Worm (Caenorhabditis elegans) whole organism, L3 larva: ENCODE measurements around the gene timm-17B.2.
"Not testable (repeated sequence)": the region's sequence is repeated elsewhere in the genome, so short reads cannot be mapped to it uniquely, and the experiment has no call there.

Experiments
- R02D3.7 ChIP-seq: fragments of 150-350 bp; optimal IDR thresholded peaks from 2 replicates; lab custom pipeline; 2014; ENCODE audit warnings: missing biosample characterization, missing genetic modification characterization
- ama-1 ChIP-seq: fragments of 150-350 bp; optimal IDR thresholded peaks from 2 replicates; lab custom pipeline; 2018
- ceh-16 ChIP-seq: sonication (generic microtip); optimal IDR thresholded peaks from 2 replicates; lab custom pipeline; 2017; ENCODE audit warnings: missing biosample characterization, missing genetic modification characterization
- ceh-28 ChIP-seq: fragments of 150-350 bp; optimal IDR thresholded peaks from 2 replicates; lab custom pipeline; 2014; ENCODE audit warnings: missing biosample characterization, missing genetic modification reagents, missing genetic modification characterization
- ceh-82 ChIP-seq: fragments of 150-350 bp; optimal IDR thresholded peaks from 2 replicates; lab custom pipeline; 2014; ENCODE audit warnings: missing biosample characterization, missing genetic modification characterization
- ceh-9 ChIP-seq: sonication (generic microtip); optimal IDR thresholded peaks from 2 replicates; lab custom pipeline; 2018; ENCODE audit warnings: missing biosample characterization, missing genetic modification characterization
- daf-12 ChIP-seq: fragments of 150-350 bp; optimal IDR thresholded peaks from 2 replicates; lab custom pipeline; 2014; ENCODE audit warnings: missing biosample characterization, missing genetic modification reagents, missing genetic modification characterization
- egl-5 ChIP-seq: fragments of 150-350 bp; optimal IDR thresholded peaks from 2 replicates; lab custom pipeline; 2017; ENCODE audit warnings: missing biosample characterization, missing genetic modification reagents, missing genetic modification characterization, inconsistent platforms
- elt-2 ChIP-seq: sonication (generic microtip); optimal IDR thresholded peaks from 2 replicates; lab custom pipeline; 2016; ENCODE audit warnings: missing genetic modification reagents, mild to moderate bottlenecking, missing genetic modification characterization, missing compliant biosample characterization
- elt-3 ChIP-seq, 3 experiments: fragments of 150-350 bp in 1 of 3; sonication (generic microtip) in 2 of 3; optimal IDR thresholded peaks; 2 replicates in 2 of 3; 4 replicates in 1 of 3; lab custom pipeline; 2014 to 2017; ENCODE audit warnings: missing biosample characterization in 3 of 3, missing genetic modification characterization in 3 of 3
- fkh-2 ChIP-seq: fragments of 150-350 bp; optimal IDR thresholded peaks from 2 replicates; lab custom pipeline; 2014; ENCODE audit warnings: missing biosample characterization, missing genetic modification reagents, missing genetic modification characterization
- hmg-11 ChIP-seq: sonication (generic microtip); optimal IDR thresholded peaks from 2 replicates; lab custom pipeline; 2016; ENCODE audit warnings: missing genetic modification characterization, missing compliant biosample characterization
- jun-1 ChIP-seq: fragments of 150-350 bp; optimal IDR thresholded peaks from 2 replicates; lab custom pipeline; 2014; ENCODE audit warnings: missing biosample characterization, missing genetic modification reagents, missing genetic modification characterization
- lin-15B ChIP-seq: fragments of 150-350 bp; optimal IDR thresholded peaks from 2 replicates; lab custom pipeline; 2014; ENCODE audit warnings: missing biosample characterization, missing genetic modification characterization
- lsy-12 ChIP-seq: sonication (generic microtip); optimal IDR thresholded peaks from 2 replicates; lab custom pipeline; 2016; ENCODE audit warnings: mild to moderate bottlenecking, missing genetic modification characterization, missing compliant biosample characterization
- mdl-1 ChIP-seq: fragments of 150-350 bp; optimal IDR thresholded peaks from 2 replicates; lab custom pipeline; 2014; ENCODE audit warnings: missing biosample characterization, missing genetic modification characterization
- mml-1 ChIP-seq: fragments of 150-350 bp; sonication (generic microtip); optimal IDR thresholded peaks from 3 replicates; lab custom pipeline; 2014; ENCODE audit warnings: missing biosample characterization, missing genetic modification characterization
- nfya-1 ChIP-seq: sonication (generic microtip); optimal IDR thresholded peaks from 2 replicates; lab custom pipeline; 2017; ENCODE audit warnings: missing genetic modification characterization, mild to moderate bottlenecking, missing compliant biosample characterization, antibody characterized with exemption, moderate library complexity; ENCODE audit not compliant: insufficient read depth
- nhr-12 ChIP-seq: fragments of 150-350 bp; optimal IDR thresholded peaks from 2 replicates; lab custom pipeline; 2014; ENCODE audit warnings: missing biosample characterization, missing genetic modification characterization
- nhr-237 ChIP-seq: fragments of 150-350 bp; optimal IDR thresholded peaks from 2 replicates; lab custom pipeline; 2014; ENCODE audit warnings: missing biosample characterization, missing genetic modification characterization
- nhr-67 ChIP-seq: fragments of 150-350 bp; optimal IDR thresholded peaks from 2 replicates; lab custom pipeline; 2014; ENCODE audit warnings: missing biosample characterization, missing genetic modification characterization
- nhr-77 ChIP-seq: fragments of 150-350 bp; optimal IDR thresholded peaks from 2 replicates; lab custom pipeline; 2014; ENCODE audit warnings: missing biosample characterization, missing genetic modification characterization
- pqm-1 ChIP-seq: fragments of 150-350 bp; optimal IDR thresholded peaks from 2 replicates; lab custom pipeline; 2017; ENCODE audit warnings: missing biosample characterization, missing genetic modification characterization, inconsistent platforms
- sea-2 ChIP-seq: fragments of 150-350 bp; sonication (generic microtip); optimal IDR thresholded peaks from 4 replicates; lab custom pipeline; 2014; ENCODE audit warnings: missing biosample characterization, missing genetic modification reagents, missing genetic modification characterization
- tbx-2 ChIP-seq: sonication (generic microtip); optimal IDR thresholded peaks from 2 replicates; lab custom pipeline; 2016; ENCODE audit warnings: mild to moderate bottlenecking, missing genetic modification characterization, missing compliant biosample characterization
- unc-39 ChIP-seq: sonication (generic microtip); optimal IDR thresholded peaks from 4 replicates; lab custom pipeline; 2017; ENCODE audit warnings: missing biosample characterization, missing genetic modification characterization
- unc-62 ChIP-seq: fragments of 150-350 bp; sonication (generic microtip); optimal IDR thresholded peaks from 4 replicates; lab custom pipeline; 2014; ENCODE audit warnings: missing biosample characterization, missing genetic modification reagents, missing genetic modification characterization
- zag-1 ChIP-seq: fragments of 150-350 bp; optimal IDR thresholded peaks from 2 replicates; lab custom pipeline; 2014; ENCODE audit warnings: missing biosample characterization, missing genetic modification characterization
- ztf-11 ChIP-seq: fragments of 150-350 bp; optimal IDR thresholded peaks from 2 replicates; lab custom pipeline; 2014; ENCODE audit warnings: missing biosample characterization, missing genetic modification characterization
- ztf-4 ChIP-seq: fragments of 150-350 bp; optimal IDR thresholded peaks from 2 replicates; lab custom pipeline; 2014; ENCODE audit warnings: missing biosample characterization, missing genetic modification characterization

timm-17B.2 gene

DNA sequence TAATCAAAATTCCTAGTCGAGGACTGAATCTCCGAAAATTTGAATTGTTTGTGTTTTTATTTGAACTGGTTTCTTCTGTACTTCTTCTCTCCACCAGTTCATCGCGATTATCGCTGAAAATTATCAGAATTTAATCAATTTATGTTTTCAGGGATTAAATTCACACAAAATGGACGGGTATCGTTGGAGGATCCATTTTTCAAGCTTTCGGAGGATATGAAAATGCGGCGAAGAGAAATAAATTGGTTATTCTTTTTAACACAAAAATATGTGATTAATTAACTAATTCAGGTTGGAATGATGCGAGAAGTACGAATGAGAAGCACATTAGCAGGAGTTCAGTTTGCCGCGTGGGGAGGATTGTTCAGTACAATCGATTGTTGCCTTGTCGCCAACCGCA lies at the start of gene timm-17B.2:
TSS of gene timm-17B.2 (plus strand) at position 301 of the 400 bp plus-strand sequence.
- no peak for TF ChIP-seq nhr-77 (tag; lab: Kevin White, UChicago)

DNA sequence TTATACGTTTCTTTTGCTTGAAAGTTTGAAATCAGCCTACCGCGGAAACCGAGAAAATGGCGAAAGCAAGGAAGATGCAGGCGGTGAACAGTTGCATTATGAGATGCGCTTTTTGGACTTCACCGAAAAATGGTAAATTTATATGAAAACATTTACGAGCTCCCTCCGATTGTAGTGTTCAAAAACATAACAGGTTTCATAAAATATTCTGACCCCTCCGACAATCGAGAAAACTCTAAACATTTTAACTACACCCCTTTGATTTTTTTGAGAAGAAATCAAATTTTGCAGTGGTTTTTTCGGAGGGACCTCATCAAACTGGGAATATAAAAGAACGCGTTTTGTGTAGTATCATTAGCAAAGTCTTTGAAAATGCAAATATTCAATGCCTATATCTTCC lies 49.4 kb upstream of the timm-17B.2 start, which contains the start of the genes F17E9.18 and F17E9.15:
TSS of gene F17E9.18 (minus strand) at position 101 of the 400 bp plus-strand sequence.
TSS of gene F17E9.15 (plus strand) at position 368 of the 400 bp plus-strand sequence.
- TF ChIP-seq lin-15B (tag; lab: Kevin White, UChicago) (no peak), mml-1 (no peak), zag-1 (tag; lab: Kevin White, UChicago) (no peak), nhr-67 (no peak), ztf-4 (tag; lab: Kevin White, UChicago) (no peak), egl-5 (tag; lab: Kevin White, UChicago) (no peak), mdl-1 (no peak)

- TF ChIP-seq sea-2: no peak
- no peak for TF ChIP-seq ztf-4 (tag; lab: Kevin White, UChicago)
- TF ChIP-seq nhr-12 (tag; lab: Kevin White, UChicago): no peak
- TF ChIP-seq hmg-11: no peak
- no peak for TF ChIP-seq unc-62 (GFP tag; lab: Kevin White, UChicago)
- no peak for TF ChIP-seq lsy-12 (tag; lab: Kevin White, UChicago)
- no peak for TF ChIP-seq tbx-2
- no peak for TF ChIP-seq ceh-16 (tag; lab: Kevin White, UChicago)
- no peak for TF ChIP-seq egl-5 (tag; lab: Kevin White, UChicago)
- no peak for TF ChIP-seq elt-2 (tag; lab: Kevin White, UChicago)
- no peak for TF ChIP-seq unc-39 (tag; lab: Kevin White, UChicago)
- TF ChIP-seq R02D3.7 (tag; lab: Kevin White, UChicago): no peak
- no peak for TF ChIP-seq ama-1 (lab: Kevin White, UChicago)
- TF ChIP-seq, all 47 proteins: peak for 0
Observed at ce11 chrIV:8348073-8348472, 48.4 kb upstream of the timm-17B.2 start, which contains the start of gene F17E9.4. TSS of gene F17E9.4 (plus strand) at chrIV:8348373.

DNA sequence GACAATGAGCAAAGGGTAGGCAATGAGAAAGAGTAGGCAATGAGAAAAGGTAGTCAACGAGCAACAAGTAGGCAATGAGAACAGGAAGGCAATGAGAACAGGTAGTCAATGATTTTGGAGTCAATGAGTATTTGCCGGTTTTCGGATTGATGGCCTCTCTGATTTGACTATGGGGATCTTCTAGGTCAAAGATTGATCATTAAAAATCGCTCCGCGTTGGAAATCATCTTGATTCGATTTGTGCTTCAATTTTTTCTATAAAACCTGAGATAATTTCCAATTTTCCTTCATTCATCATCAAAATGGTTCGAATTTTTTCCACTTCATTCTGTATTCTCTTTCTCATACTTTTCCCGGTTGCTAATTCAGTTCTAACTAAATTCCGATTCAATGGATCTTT lies 44.4 kb upstream of the timm-17B.2 start, which contains the start of gene F17E9.16:
TSS of gene F17E9.16 (plus strand) at position 301 of the 400 bp plus-strand sequence.
- not testable (repeated sequence) for TF ChIP-seq lsy-12 (tag; lab: Kevin White, UChicago); ztf-4 (tag; lab: Kevin White, UChicago); ama-1 (lab: Kevin White, UChicago)

DNA sequence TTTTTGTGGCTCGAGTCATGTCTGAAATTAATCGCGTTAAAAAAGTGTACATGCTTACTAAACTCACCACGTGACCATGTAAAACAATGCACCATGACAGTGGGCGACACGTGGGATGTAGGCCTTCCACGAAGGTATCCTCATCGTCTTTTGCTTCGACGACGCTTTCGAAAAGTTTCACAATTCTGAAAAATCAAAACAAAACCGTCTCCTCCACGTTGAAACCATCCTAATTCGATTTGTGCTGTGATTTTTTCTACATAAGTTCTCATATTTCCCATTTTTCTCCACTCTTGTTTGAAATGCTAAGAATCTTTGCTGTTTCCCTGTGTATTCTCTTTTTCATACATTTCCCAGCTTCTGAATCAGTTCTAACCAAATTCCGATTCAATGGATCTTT lies 41.9 kb upstream of the timm-17B.2 start, which contains the start of gene F17E9.3:
TSS of gene F17E9.3 (plus strand) at position 301 of the 400 bp plus-strand sequence.
- TF ChIP-seq nhr-12 (tag; lab: Kevin White, UChicago) (no peak), ceh-28 (tag; lab: Kevin White, UChicago) (no peak), elt-2 (tag; lab: Kevin White, UChicago) (no peak), pqm-1 (tag; lab: Kevin White, UChicago) (no peak)

- no peak for TF ChIP-seq elt-3 (tag; optimal IDR thresholded peaks at IDR 0.05; lab: Kevin White, UChicago)
- TF ChIP-seq zag-1 (tag; lab: Kevin White, UChicago): no peak
- TF ChIP-seq nhr-77 (tag; lab: Kevin White, UChicago): no peak
- no peak for TF ChIP-seq daf-12 (tag; lab: Kevin White, UChicago)
- TF ChIP-seq nhr-237 (tag; lab: Kevin White, UChicago): no peak
- TF ChIP-seq ztf-4 (tag; lab: Kevin White, UChicago): no peak
- no peak for TF ChIP-seq ztf-11 (tag; lab: Kevin White, UChicago)
- no peak for TF ChIP-seq R02D3.7 (tag; lab: Kevin White, UChicago)
- no peak for TF ChIP-seq tbx-2
- no peak for TF ChIP-seq ceh-82 (tag; lab: Kevin White, UChicago)
- TF ChIP-seq ceh-9: no peak
Observed at ce11 chrIV:8355592-8355991, 40.9 kb upstream of the timm-17B.2 start, which contains the start of the genes F17E9.2 and col-116. TSS of gene F17E9.2 (plus strand) at chrIV:8355892. TSS of gene col-116 (plus strand) at chrIV:8355906.

- TF ChIP-seq daf-12 (tag; lab: Kevin White, UChicago) (no peak), jun-1 (tag; lab: Kevin White, UChicago) (no peak), ceh-28 (tag; lab: Kevin White, UChicago) (no peak), nfya-1 (tag; lab: Kevin White, UChicago) (no peak), fkh-2 (tag; lab: Kevin White, UChicago) (no peak)
Observed at ce11 chrIV:8357299-8357698, 39.1 kb upstream of the timm-17B.2 start.
